Worm (Caenorhabditis elegans) whole organism, mixed stage, embryonic: Measurements from ENCODE around the gene ceh-53.

Experiments used
- blmp-1 ChIP-seq: fragments of 150-350 bp; optimal IDR thresholded peaks from 2 replicates; lab custom pipeline; 2014; ENCODE audit warnings: missing biosample characterization, missing genetic modification characterization
- ces-1 ChIP-seq: fragments of 150-350 bp; optimal IDR thresholded peaks from 2 replicates; lab custom pipeline; 2014; ENCODE audit warnings: missing biosample characterization, missing genetic modification reagents, missing genetic modification characterization
- elt-1 ChIP-seq: sonication (generic microtip); optimal IDR thresholded peaks from 2 replicates; lab custom pipeline; 2017; ENCODE audit warnings: missing genetic modification characterization, mild to moderate bottlenecking, missing compliant biosample characterization, antibody characterized with exemption, moderate library complexity, borderline replicate concordance; ENCODE audit not compliant: insufficient read depth
- elt-3 ChIP-seq: fragments of 150-350 bp; optimal IDR thresholded peaks from 2 replicates; lab custom pipeline; 2014; ENCODE audit warnings: missing biosample characterization, missing genetic modification characterization
- ham-2 ChIP-seq: fragments of 200-800 bp; sonication (Bioruptor generic); optimal IDR thresholded peaks from 2 replicates; lab custom pipeline; 2018; ENCODE audit warnings: mild to moderate bottlenecking, missing genetic modification characterization, missing compliant biosample characterization
- lin-13 ChIP-seq: fragments of 150-350 bp; optimal IDR thresholded peaks from 2 replicates; lab custom pipeline; 2014; ENCODE audit warnings: missing biosample characterization, missing genetic modification characterization
- mep-1 ChIP-seq: fragments of 150-350 bp; optimal IDR thresholded peaks from 2 replicates; lab custom pipeline; 2017; ENCODE audit warnings: missing biosample characterization, missing genetic modification reagents, missing genetic modification characterization, inconsistent platforms
- nhr-12 ChIP-seq: fragments of 150-350 bp; optimal IDR thresholded peaks from 2 replicates; lab custom pipeline; 2014; ENCODE audit warnings: missing biosample characterization, missing genetic modification characterization
- nhr-76 ChIP-seq: sonication (generic microtip); optimal IDR thresholded peaks from 2 replicates; lab custom pipeline; 2017; ENCODE audit warnings: missing biosample characterization, missing genetic modification characterization
- pha-4 ChIP-seq: fragments of 150-350 bp; optimal IDR thresholded peaks from 2 replicates; lab custom pipeline; 2018; ENCODE audit warnings: missing biosample characterization, missing genetic modification reagents, missing genetic modification characterization
- snpc-4 ChIP-seq: fragments of 150-350 bp; optimal IDR thresholded peaks from 2 replicates; lab custom pipeline; 2014; ENCODE audit warnings: missing biosample characterization, missing genetic modification characterization
- unc-39 ChIP-seq: fragments of 150-350 bp; optimal IDR thresholded peaks from 2 replicates; lab custom pipeline; 2014; ENCODE audit warnings: missing biosample characterization, missing genetic modification characterization
- unc-62 ChIP-seq: fragments of 150-350 bp; optimal IDR thresholded peaks from 2 replicates; lab custom pipeline; 2014; ENCODE audit warnings: missing biosample characterization, missing genetic modification reagents, missing genetic modification characterization

DNA sequence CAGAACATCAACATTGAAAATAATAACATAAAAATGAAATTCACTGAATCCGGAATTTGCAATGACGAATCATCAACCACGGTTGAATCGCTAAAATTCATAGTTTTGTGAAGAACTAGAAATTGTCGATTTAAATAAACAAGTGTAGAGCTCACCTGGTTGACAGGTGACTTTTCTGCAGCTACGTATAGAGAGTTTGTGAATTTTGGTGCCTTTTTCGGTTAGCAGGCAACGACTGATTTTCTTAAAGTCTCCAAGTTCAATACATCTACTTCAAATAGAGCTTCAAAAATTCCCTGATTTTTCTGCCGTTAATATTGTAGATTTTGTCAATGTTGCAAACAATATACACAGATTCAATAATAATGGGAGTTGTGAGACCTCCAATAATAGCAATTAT is 20.9 kb upstream of the ceh-53 start, which contains the start of gene srz-69:
- TF ChIP-seq ces-1 (GFP tag; lab: Kevin White, UChicago), result no peak
- TF ChIP-seq mep-1 (tag; lab: Kevin White, UChicago), result no peak
- no peak for TF ChIP-seq unc-62 (GFP tag; lab: Kevin White, UChicago)
- no peak for TF ChIP-seq nhr-76 (tag; lab: Kevin White, UChicago)
- no peak for TF ChIP-seq blmp-1 (tag; lab: Kevin White, UChicago)
- TF ChIP-seq elt-3, result no peak
- no peak for TF ChIP-seq pha-4
- no peak for TF ChIP-seq snpc-4 (tag; lab: Kevin White, UChicago)
- no peak for TF ChIP-seq elt-1 (tag; lab: Kevin White, UChicago)
- TF ChIP-seq nhr-12, result no peak
- TF ChIP-seq lin-13, result no peak
- TF ChIP-seq ham-2 (GFP tag; lab: Kevin White, UChicago), result no peak
- no peak for TF ChIP-seq unc-39 (tag; lab: Kevin White, UChicago)
